In genomic region chrX:13746231-13746630, ce11 we compare ENCODE assay signal across 5 worm cellular contexts.
TF ChIP-seq lines count a peak whose summit lies in the region.

No protein-coding gene starts in this region.

TF ChIP-seq in whole organism, L1 larva, 84 proteins besides CTCF, POLR2A, EP300 and RAD21:
- TF ChIP-seq lin-14 (GFP tag; optimal IDR thresholded peaks at IDR 0.05; lab: Kevin White, UChicago) (no peak), snu-23 (GFP tag; optimal IDR thresholded peaks at IDR 0.05; lab: Kevin White, UChicago) (no peak), sup-37 (GFP tag; optimal IDR thresholded peaks at IDR 0.05; lab: Kevin White, UChicago) (no peak), skn-1 (tag; optimal IDR thresholded peaks at IDR 0.05; lab: Kevin White, UChicago) (no peak), elt-2 (tag; optimal IDR thresholded peaks at IDR 0.05; lab: Kevin White, UChicago) (peak; percentile 52)

TF ChIP-seq in whole organism, L2 larva, 48 proteins besides CTCF, POLR2A, EP300 and RAD21:
- TF ChIP-seq nhr-237 (tag; optimal IDR thresholded peaks at IDR 0.05; lab: Kevin White, UChicago) = no peak
- TF ChIP-seq Y55F3AM.14 (GFP tag; optimal IDR thresholded peaks at IDR 0.05; lab: Kevin White, UChicago) = no peak
- TF ChIP-seq fos-1 (tag; optimal IDR thresholded peaks at IDR 0.05; lab: Kevin White, UChicago) = peak; percentile 40
- no peak for TF ChIP-seq nhr-23 (tag; optimal IDR thresholded peaks at IDR 0.05; lab: Kevin White, UChicago)
- TF ChIP-seq nhr-77 (tag; optimal IDR thresholded peaks at IDR 0.05; lab: Kevin White, UChicago) = no peak
- no peak for TF ChIP-seq ztf-4 (tag; optimal IDR thresholded peaks at IDR 0.05; lab: Kevin White, UChicago)
- no peak for TF ChIP-seq ztf-11 (tag; optimal IDR thresholded peaks at IDR 0.05; lab: Kevin White, UChicago)
- TF ChIP-seq unc-62 (GFP tag; optimal IDR thresholded peaks at IDR 0.05; lab: Kevin White, UChicago) = no peak
- no peak for TF ChIP-seq unc-55 (GFP tag; optimal IDR thresholded peaks at IDR 0.05; lab: Kevin White, UChicago)
- TF ChIP-seq blmp-1 (tag; optimal IDR thresholded peaks at IDR 0.05; lab: Kevin White, UChicago; ENCODE audit: insufficient read depth) = peak; percentile 22
- TF ChIP-seq lin-13 (GFP tag; optimal IDR thresholded peaks at IDR 0.05; lab: Kevin White, UChicago) = no peak
- peak; percentile 35 for TF ChIP-seq sma-9 (GFP tag; optimal IDR thresholded peaks at IDR 0.05; lab: Kevin White, UChicago)
- no peak for TF ChIP-seq sma-9 (tag; optimal IDR thresholded peaks at IDR 0.05; lab: Kevin White, UChicago)
TF ChIP-seq in whole organism, L2 larva: peak in this region for 3.

TF ChIP-seq in whole organism, L3 larva, 47 proteins besides CTCF, POLR2A, EP300 and RAD21:
- no peak for TF ChIP-seq nhr-77 (tag; optimal IDR thresholded peaks at IDR 0.05; lab: Kevin White, UChicago)
- peak; percentile 73 for TF ChIP-seq pqm-1 (tag; optimal IDR thresholded peaks at IDR 0.05; lab: Kevin White, UChicago)
- peak; percentile 72 for TF ChIP-seq elt-2 (tag; optimal IDR thresholded peaks at IDR 0.05; lab: Kevin White, UChicago)

TF ChIP-seq in whole organism, L4 larva, 104 proteins besides CTCF, POLR2A, EP300 and RAD21:
- no peak for TF ChIP-seq zip-2 (tag; optimal IDR thresholded peaks at IDR 0.05; lab: Kevin White, UChicago)
- TF ChIP-seq unc-62 (GFP tag; optimal IDR thresholded peaks at IDR 0.05 in 1 of 2; lab: Kevin White, UChicago) = no peak
- TF ChIP-seq unc-62 (tag; optimal IDR thresholded peaks at IDR 0.05; lab: Kevin White, UChicago) = no peak
- TF ChIP-seq hlh-30 (tag; optimal IDR thresholded peaks at IDR 0.05; lab: Kevin White, UChicago; ENCODE audit: insufficient read depth) = peak; percentile 42
- no peak for TF ChIP-seq ces-1 (GFP tag; optimal IDR thresholded peaks at IDR 0.05; lab: Kevin White, UChicago)
- no peak for TF ChIP-seq snpc-1.2 (GFP tag; IDR thresholded peaks at IDR 0.05; lab: Robert Waterston, UW)
- no peak for TF ChIP-seq lin-39 (tag; optimal IDR thresholded peaks at IDR 0.05; lab: Kevin White, UChicago)
- TF ChIP-seq spr-1 (tag; optimal IDR thresholded peaks at IDR 0.05; lab: Kevin White, UChicago) = no peak
- no peak for TF ChIP-seq egl-27 (tag; optimal IDR thresholded peaks at IDR 0.05; lab: Kevin White, UChicago)
- TF ChIP-seq mdl-1 (tag; optimal IDR thresholded peaks at IDR 0.05; lab: Kevin White, UChicago) = no peak
- TF ChIP-seq T20F7.1 (GFP tag; optimal IDR thresholded peaks at IDR 0.05; lab: Kevin White, UChicago) = no peak
- TF ChIP-seq dve-1 (tag; optimal IDR thresholded peaks at IDR 0.05; lab: Kevin White, UChicago; ENCODE audit: insufficient read depth) = peak; percentile 8
- TF ChIP-seq daf-19 (GFP tag; conservative IDR thresholded peaks at IDR 0.05; lab: Robert Waterston, UW) = no peak
- no peak for TF ChIP-seq mep-1 (tag; optimal IDR thresholded peaks at IDR 0.05; lab: Kevin White, UChicago)
- no peak for TF ChIP-seq F37D6.2 (tag; optimal IDR thresholded peaks at IDR 0.05; lab: Kevin White, UChicago)
- TF ChIP-seq ceh-44 (GFP tag; IDR thresholded peaks at IDR 0.05; lab: Robert Waterston, UW) = no peak
- TF ChIP-seq nhr-77 (tag; optimal IDR thresholded peaks at IDR 0.05; lab: Kevin White, UChicago) = no peak
- TF ChIP-seq ceh-28 (tag; optimal IDR thresholded peaks at IDR 0.05; lab: Kevin White, UChicago) = no peak
- no peak for TF ChIP-seq pha-4 (GFP tag; IDR thresholded peaks at IDR 0.05; lab: Robert Waterston, UW)
- no peak for TF ChIP-seq pha-4 (tag; optimal IDR thresholded peaks at IDR 0.05; lab: Kevin White, UChicago)
- TF ChIP-seq arid-1 (GFP tag; conservative IDR thresholded peaks at IDR 0.05; lab: Robert Waterston, UW) = no peak
- TF ChIP-seq pqm-1 (tag; optimal IDR thresholded peaks at IDR 0.05; lab: Kevin White, UChicago) = peak; percentile 20
- TF ChIP-seq dmd-6 (GFP tag; IDR thresholded peaks at IDR 0.05; lab: Robert Waterston, UW) = peak; percentile 79
- peak; percentile 15 for TF ChIP-seq nhr-28 (tag; optimal IDR thresholded peaks at IDR 0.05; lab: Kevin White, UChicago)
- no peak for TF ChIP-seq unc-39 (tag; optimal IDR thresholded peaks at IDR 0.05; lab: Kevin White, UChicago)
- peak; percentile 70 for TF ChIP-seq hlh-11 (tag; optimal IDR thresholded peaks at IDR 0.05; lab: Kevin White, UChicago)
- no peak for TF ChIP-seq lin-15B (tag; optimal IDR thresholded peaks at IDR 0.05; lab: Kevin White, UChicago)
- no peak for TF ChIP-seq rbr-2 (tag; optimal IDR thresholded peaks at IDR 0.05; lab: Kevin White, UChicago)
- TF ChIP-seq tra-1 (GFP tag; IDR thresholded peaks at IDR 0.05; lab: Robert Waterston, UW) = no peak
- TF ChIP-seq nhr-111 (GFP tag; optimal IDR thresholded peaks at IDR 0.05; lab: Kevin White, UChicago) = no peak
- TF ChIP-seq spr-3 (GFP tag; optimal IDR thresholded peaks at IDR 0.05; lab: Kevin White, UChicago) = no peak
- TF ChIP-seq lsy-2 (tag; optimal IDR thresholded peaks at IDR 0.05; lab: Kevin White, UChicago) = no peak
- no peak for TF ChIP-seq daf-16 (GFP tag; optimal IDR thresholded peaks at IDR 0.05; lab: Kevin White, UChicago)
- TF ChIP-seq daf-16 (tag; optimal IDR thresholded peaks at IDR 0.05; lab: Kevin White, UChicago) = peak; percentile 70
- no peak for TF ChIP-seq F44E2.7 (GFP tag; IDR thresholded peaks at IDR 0.05; lab: Robert Waterston, UW)
- TF ChIP-seq ZK337.2 (GFP tag; IDR thresholded peaks at IDR 0.05; lab: Robert Waterston, UW) = no peak
TF ChIP-seq in whole organism, L4 larva: peak in this region for 7.

TF ChIP-seq in whole organism, young adult, 124 proteins besides CTCF, POLR2A, EP300 and RAD21:
- TF ChIP-seq nhr-80 (tag; optimal IDR thresholded peaks at IDR 0.05; lab: Kevin White, UChicago) (peak; percentile 79), let-526 (GFP tag; IDR thresholded peaks at IDR 0.05; lab: Robert Waterston, UW) (no peak), T26A5.8 (tag; optimal IDR thresholded peaks at IDR 0.05; lab: Kevin White, UChicago) (no peak), Y53G8AR.9 (GFP tag; conservative IDR thresholded peaks at IDR 0.05; lab: Robert Waterston, UW) (no peak), nfyb-1 (GFP tag; IDR thresholded peaks at IDR 0.05; lab: Robert Waterston, UW) (no peak), chd-7 (tag; optimal IDR thresholded peaks at IDR 0.05; lab: Kevin White, UChicago) (no peak), nfya-1 (tag; optimal IDR thresholded peaks at IDR 0.05; lab: Kevin White, UChicago; ENCODE audit: borderline replicate concordance, insufficient read depth) (no peak), D2030.7 (GFP tag; IDR thresholded peaks at IDR 0.05; lab: Robert Waterston, UW) (no peak), unc-62 (GFP tag; optimal IDR thresholded peaks at IDR 0.05; lab: Kevin White, UChicago) (peak; percentile 76), F57C9.4 (tag; optimal IDR thresholded peaks at IDR 0.05; lab: Kevin White, UChicago) (no peak), F37B4.10 (GFP tag; IDR thresholded peaks at IDR 0.05; lab: Robert Waterston, UW) (no peak), ZK185.1 (tag; optimal IDR thresholded peaks at IDR 0.05; lab: Kevin White, UChicago; ENCODE audit: poor library complexity, severe bottlenecking) (no peak)
